Worm (Caenorhabditis elegans) whole organism, midembryonic: ENCODE data around the gene R12B2.2.

ENCODE experiments used
- flt-1 ChIP-seq: fragments of 200-800 bp; sonication (Bioruptor generic); IDR thresholded peaks from 2 replicates; pipeline ENCODE4 v1.3.6; 2022; ENCODE audit warnings: missing genetic modification characterization, missing compliant biosample characterization
- tab-1 ChIP-seq: fragments of 200-800 bp; sonication (Bioruptor generic); IDR thresholded peaks from 2 replicates; pipeline ENCODE4 v1.3.6; 2022; ENCODE audit warnings: missing genetic modification characterization, missing compliant biosample characterization

DNA sequence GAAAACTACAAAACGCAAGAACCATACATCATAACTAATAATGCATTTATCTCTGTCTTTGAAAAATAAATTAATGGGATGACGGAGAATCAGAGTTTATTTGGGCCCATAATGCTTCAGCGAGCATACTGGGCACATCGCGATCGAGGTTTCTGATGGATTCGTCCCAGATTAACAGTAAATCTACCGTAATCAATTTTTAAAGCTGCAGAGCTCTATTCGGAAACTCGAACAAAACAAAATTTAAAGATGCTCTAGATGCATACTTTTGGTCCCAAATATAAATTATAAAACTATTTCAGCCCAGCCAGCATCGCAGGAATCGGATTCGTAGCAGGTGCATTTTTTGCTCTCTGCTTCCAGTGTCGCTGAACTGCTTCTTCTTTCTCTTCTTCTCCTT is 21.2 kb downstream of the R12B2.2 start:
- TF ChIP-seq tab-1 (GFP tag; lab: Robert Waterston, UW) (no peak), flt-1 (GFP tag; lab: Robert Waterston, UW) (no peak)
